Fruit fly (Drosophila melanogaster) whole organism, pupa: ENCODE measurements around the gene Rox8.

Experiments used
- CG10348 ChIP-seq: fragments of 200-800 bp; sonication (Bioruptor generic); IDR thresholded peaks from 2 replicates; pipeline ENCODE4 v1.3.6; 2022; ENCODE audit warnings: missing biosample characterization, missing genetic modification characterization
- CG12605 ChIP-seq: fragments of 200-800 bp; sonication (Bioruptor generic); IDR thresholded peaks from 2 replicates; pipeline ENCODE4 v1.3.6; 2022; ENCODE audit warnings: missing biosample characterization, missing genetic modification characterization
- CG13204 ChIP-seq: fragments of 200-800 bp; sonication (Bioruptor generic); optimal IDR thresholded peaks from 2 replicates; lab custom pipeline; 2018; ENCODE audit warnings: missing biosample characterization, mild to moderate bottlenecking, missing genetic modification characterization, moderate library complexity
- CG14655 ChIP-seq: fragments of 200-800 bp; sonication (Bioruptor generic); optimal IDR thresholded peaks from 3 replicates; lab custom pipeline; 2017; ENCODE audit warnings: mild to moderate bottlenecking, missing biosample characterization, missing genetic modification reagents, missing genetic modification characterization
- CG15710 ChIP-seq: fragments of 200-800 bp; sonication (Bioruptor generic); optimal IDR thresholded peaks from 2 replicates; lab custom pipeline; 2018; ENCODE audit warnings: missing biosample characterization, mild to moderate bottlenecking, missing genetic modification characterization, moderate library complexity
- CG17806 ChIP-seq: fragments of 200-800 bp; sonication (Bioruptor generic); optimal IDR thresholded peaks from 2 replicates; lab custom pipeline; 2018; ENCODE audit warnings: missing biosample characterization, mild to moderate bottlenecking, missing genetic modification characterization, moderate library complexity
- CG32121 ChIP-seq: fragments of 200-800 bp; sonication (Bioruptor generic); IDR thresholded peaks from 2 replicates; pipeline ENCODE4 v1.3.6; 2022; ENCODE audit warnings: missing biosample characterization, missing genetic modification characterization
- CG34367 ChIP-seq: fragments of 200-800 bp; sonication (Bioruptor generic); optimal IDR thresholded peaks from 2 replicates; lab custom pipeline; 2018; ENCODE audit warnings: missing biosample characterization, mild to moderate bottlenecking, missing genetic modification characterization
- CG4496 ChIP-seq: fragments of 200-800 bp; sonication (Bioruptor generic); IDR thresholded peaks from 3 replicates; pipeline ENCODE4 v1.3.6; 2022; ENCODE audit warnings: missing biosample characterization, missing genetic modification characterization
- CG8159 ChIP-seq: fragments of 200-800 bp; sonication (Bioruptor generic); optimal IDR thresholded peaks from 3 replicates; lab custom pipeline; 2018; ENCODE audit warnings: missing biosample characterization, mild to moderate bottlenecking, missing genetic modification characterization, moderate library complexity
- CG8301 ChIP-seq: fragments of 200-800 bp; sonication (Bioruptor generic); optimal IDR thresholded peaks from 2 replicates; lab custom pipeline; 2018; ENCODE audit warnings: missing biosample characterization, mild to moderate bottlenecking, missing genetic modification characterization
- CG9948 ChIP-seq: fragments of 200-800 bp; sonication (Bioruptor generic); optimal IDR thresholded peaks from 2 replicates; lab custom pipeline; 2018; ENCODE audit warnings: missing biosample characterization, mild to moderate bottlenecking, missing genetic modification characterization, moderate library complexity
- D1 ChIP-seq: fragments of 200-800 bp; sonication (Bioruptor generic); optimal IDR thresholded peaks from 2 replicates; lab custom pipeline; 2018; ENCODE audit warnings: missing biosample characterization, mild to moderate bottlenecking, missing genetic modification characterization, moderate library complexity
- EcR ChIP-seq: fragments of 200-800 bp; sonication (Bioruptor generic); optimal IDR thresholded peaks from 3 replicates; lab custom pipeline; 2019; ENCODE audit warnings: missing biosample characterization, missing genetic modification characterization, mild to moderate bottlenecking, moderate library complexity, missing genetic modification reagents
- Ets98B ChIP-seq: fragments of 200-800 bp; sonication (Bioruptor generic); IDR thresholded peaks from 2 replicates; pipeline ENCODE4 v1.3.6; 2022; ENCODE audit warnings: missing biosample characterization, missing genetic modification characterization
- Pif1A ChIP-seq: fragments of 200-800 bp; sonication (Bioruptor generic); optimal IDR thresholded peaks from 3 replicates; lab custom pipeline; 2016; ENCODE audit warnings: missing biosample characterization, missing genetic modification characterization
- Pif1B ChIP-seq: fragments of 200-800 bp; sonication (Bioruptor generic); optimal IDR thresholded peaks from 3 replicates; lab custom pipeline; 2016; ENCODE audit warnings: missing biosample characterization, missing genetic modification characterization
- Snoo ChIP-seq: fragments of 200-800 bp; sonication (Bioruptor generic); optimal IDR thresholded peaks from 3 replicates; lab custom pipeline; 2017; ENCODE audit warnings: missing biosample characterization, mild to moderate bottlenecking, missing genetic modification characterization, inconsistent platforms
- fd96Ca ChIP-seq: fragments of 200-800 bp; sonication (Bioruptor generic); IDR thresholded peaks from 3 replicates; pipeline ENCODE4 v1.3.6; 2022; ENCODE audit warnings: missing biosample characterization, missing genetic modification characterization
- gl ChIP-seq: fragments of 200-800 bp; sonication (Bioruptor generic); optimal IDR thresholded peaks from 2 replicates; lab custom pipeline; 2018; ENCODE audit warnings: missing biosample characterization, mild to moderate bottlenecking, missing genetic modification characterization
- rn ChIP-seq: fragments of 200-800 bp; sonication (Bioruptor generic); IDR thresholded peaks from 2 replicates; pipeline ENCODE4 v1.3.6; 2022; ENCODE audit warnings: missing biosample characterization, missing genetic modification characterization

Gene Rox8

dm6 chr3R:24046580-24047225 is 1.4 kb downstream of the Rox8 start:
- TF ChIP-seq CG8301 (tag; lab: Kevin White, UChicago), result no peak
- TF ChIP-seq Pif1A (GFP tag; lab: Kevin White, UChicago), result peak; percentile 16
- peak; percentile 33 for TF ChIP-seq Ets98B (GFP tag; lab: Robert Waterston, UW)
- TF ChIP-seq D1 (tag; lab: Kevin White, UChicago), result no peak
- peak; percentile 1 for TF ChIP-seq Pif1B (GFP tag; lab: Kevin White, UChicago)
- TF ChIP-seq CG13204, result peak; percentile 13
- no peak for TF ChIP-seq CG9948 (tag; lab: Kevin White, UChicago)
- no peak for TF ChIP-seq CG32121 (GFP tag; lab: Robert Waterston, UW)
- TF ChIP-seq fd96Ca (GFP tag; lab: Robert Waterston, UW), result peak; percentile 24; the same call in 1 of the 3 replicates
- no peak for TF ChIP-seq CG10348 (GFP tag; lab: Robert Waterston, UW)
- TF ChIP-seq CG15710 (tag; lab: Kevin White, UChicago), result no peak
- TF ChIP-seq EcR (GFP tag; lab: Kevin White, UChicago), result peak; percentile 77
- TF ChIP-seq CG4496 (GFP tag; lab: Robert Waterston, UW), result no peak

dm6 chr3R:24038736-24039556 is 9.1 kb downstream of the Rox8 start, which contains the start of gene Miro:
TSS of gene Miro (minus strand) at chr3R:24038847.
- TF ChIP-seq gl (peak; percentile 32), CG17806 (tag; lab: Kevin White, UChicago) (no peak), CG10348 (GFP tag; lab: Robert Waterston, UW) (no peak), CG13204 (peak; percentile 51), CG4496 (GFP tag; lab: Robert Waterston, UW) (no peak), Snoo (tag; lab: Kevin White, UChicago) (peak; percentile 34), Pif1B (GFP tag; lab: Kevin White, UChicago) (no peak), fd96Ca (GFP tag; lab: Robert Waterston, UW) (no peak), Ets98B (GFP tag; lab: Robert Waterston, UW) (no peak), EcR (GFP tag; lab: Kevin White, UChicago) (peak; percentile 86)
- TF ChIP-seq, all 21 proteins: peak for 4

dm6 chr3R:24037538-24038265 is 10.4 kb downstream of the Rox8 start, which contains the start of gene spas:
TSS of gene spas (plus strand) at chr3R:24038215.
- peak; percentile 34; the same call in 1 of the 2 replicates for TF ChIP-seq CG10348 (GFP tag; lab: Robert Waterston, UW)
- no peak for TF ChIP-seq EcR (GFP tag; lab: Kevin White, UChicago)
- peak; percentile 39 for TF ChIP-seq Snoo (tag; lab: Kevin White, UChicago)
- TF ChIP-seq CG17806 (tag; lab: Kevin White, UChicago), result peak; percentile 60
- peak; percentile 49 for TF ChIP-seq CG34367 (tag; lab: Kevin White, UChicago)
- TF ChIP-seq CG8301 (tag; lab: Kevin White, UChicago), result peak; percentile 38
- TF ChIP-seq CG9948 (tag; lab: Kevin White, UChicago), result peak; percentile 57
- no peak for TF ChIP-seq Pif1A (GFP tag; lab: Kevin White, UChicago)
- TF ChIP-seq CG14655 (GFP tag; lab: Kevin White, UChicago), result no peak
- TF ChIP-seq CG15710 (tag; lab: Kevin White, UChicago), result peak; percentile 71
- peak; percentile 86 for TF ChIP-seq fd96Ca (GFP tag; lab: Robert Waterston, UW)
- no peak for TF ChIP-seq rn (GFP tag; lab: Robert Waterston, UW)
- TF ChIP-seq Ets98B (GFP tag; lab: Robert Waterston, UW), result peak; percentile 72
- no peak for TF ChIP-seq CG13204
- TF ChIP-seq CG4496 (GFP tag; lab: Robert Waterston, UW), result peak; percentile 73
- TF ChIP-seq CG8159, result peak; percentile 57
- TF ChIP-seq CG12605, result no peak
- peak; percentile 78 for TF ChIP-seq CG32121 (GFP tag; lab: Robert Waterston, UW)
- TF ChIP-seq gl, result no peak

dm6 chr3R:24031825-24032523 is 16.1 kb downstream of the Rox8 start, which contains the start of the genes KrT95D and Mettl3:
TSS of gene KrT95D (minus strand) at chr3R:24031827.
TSS of gene Mettl3 (plus strand) at chr3R:24032157.
- TF ChIP-seq Pif1A (GFP tag; lab: Kevin White, UChicago) (no peak), CG32121 (GFP tag; lab: Robert Waterston, UW) (no peak), CG4496 (GFP tag; lab: Robert Waterston, UW) (no peak), CG17806 (tag; lab: Kevin White, UChicago) (no peak), CG12605 (no peak), gl (no peak), CG9948 (tag; lab: Kevin White, UChicago) (no peak), rn (GFP tag; lab: Robert Waterston, UW) (no peak), fd96Ca (GFP tag; lab: Robert Waterston, UW) (no peak), CG13204 (no peak), CG8301 (tag; lab: Kevin White, UChicago) (no peak), Snoo (tag; lab: Kevin White, UChicago) (no peak), CG14655 (GFP tag; lab: Kevin White, UChicago) (no peak), CG8159 (no peak), Pif1B (GFP tag; lab: Kevin White, UChicago) (no peak), CG34367 (tag; lab: Kevin White, UChicago) (no peak), CG10348 (GFP tag; lab: Robert Waterston, UW) (no peak), Ets98B (GFP tag; lab: Robert Waterston, UW) (no peak), D1 (tag; lab: Kevin White, UChicago) (no peak), EcR (GFP tag; lab: Kevin White, UChicago) (no peak)
